Worm (Caenorhabditis elegans): Measurements from ENCODE around the gene ifp-1.

DNA sequence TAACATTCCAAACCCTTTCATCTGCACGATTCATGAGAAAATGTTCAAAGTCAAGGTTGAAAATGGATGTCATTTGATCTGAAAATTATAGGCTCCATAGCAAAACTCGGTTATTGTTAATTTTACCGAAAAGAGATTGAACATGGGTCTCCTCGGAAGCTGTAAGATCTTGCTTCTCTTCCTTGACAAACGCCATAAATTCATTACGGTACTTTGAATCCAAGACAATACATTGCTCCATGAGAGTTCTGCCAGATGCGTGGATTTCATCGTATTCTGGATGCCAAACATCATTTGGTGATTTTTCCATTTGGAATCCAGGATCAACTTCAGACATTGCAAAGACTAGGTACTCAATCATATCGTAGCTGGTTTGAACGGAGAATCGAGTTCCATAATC, 14.0 kb downstream of the ifp-1 start:
- no peak for TF ChIP-seq him-1 (tag; optimal IDR thresholded peaks at IDR 0.05)
- TF ChIP-seq W03F9.2 (tag; optimal IDR thresholded peaks at IDR 0.05) = no peak
